Worm (Caenorhabditis elegans) whole organism, late embryonic: Measurements from ENCODE around the gene ribo-1.

ENCODE experiments used
- K09A11.1 ChIP-seq: sonication (generic microtip); optimal IDR thresholded peaks from 2 replicates; lab custom pipeline; 2017; ENCODE audit warnings: antibody characterized with exemption, mild to moderate bottlenecking, missing genetic modification characterization, missing compliant biosample characterization; ENCODE audit not compliant: insufficient read depth
- Y22D7AL.16 ChIP-seq: sonication (generic microtip); optimal IDR thresholded peaks from 2 replicates; lab custom pipeline; 2016; ENCODE audit warnings: missing genetic modification characterization, missing compliant biosample characterization
- ceh-14 ChIP-seq: sonication (generic microtip); optimal IDR thresholded peaks from 2 replicates; lab custom pipeline; 2016; ENCODE audit warnings: missing genotype, missing genetic modification characterization, missing compliant biosample characterization
- ceh-18 ChIP-seq: sonication (generic microtip); optimal IDR thresholded peaks from 2 replicates; lab custom pipeline; 2016; ENCODE audit warnings: missing genetic modification characterization, missing compliant biosample characterization
- ceh-19 ChIP-seq: fragments of 200-800 bp; sonication (Bioruptor generic); optimal IDR thresholded peaks from 2 replicates; lab custom pipeline; 2018; ENCODE audit warnings: mild to moderate bottlenecking, missing genetic modification characterization, missing compliant biosample characterization
- ceh-22 ChIP-seq: sonication (generic microtip); optimal IDR thresholded peaks from 2 replicates; lab custom pipeline; 2017; ENCODE audit warnings: missing biosample characterization, missing genetic modification characterization
- ceh-30 ChIP-seq: fragments of 150-350 bp; optimal IDR thresholded peaks from 2 replicates; lab custom pipeline; 2014; ENCODE audit warnings: missing biosample characterization, missing genetic modification characterization
- ceh-31 ChIP-seq: sonication (generic microtip); optimal IDR thresholded peaks from 2 replicates; lab custom pipeline; 2016; ENCODE audit warnings: missing genetic modification characterization, missing compliant biosample characterization
- ceh-34 ChIP-seq: sonication (generic microtip); optimal IDR thresholded peaks from 2 replicates; lab custom pipeline; 2016; ENCODE audit warnings: mild to moderate bottlenecking, missing genetic modification characterization, missing compliant biosample characterization
- ceh-45 ChIP-seq: fragments of 200-800 bp; sonication (Bioruptor generic); IDR thresholded peaks from 2 replicates; pipeline ENCODE4 v1.3.6; 2022; ENCODE audit warnings: missing genetic modification reagents, missing genetic modification characterization, missing compliant biosample characterization
- ceh-48 ChIP-seq: sonication (generic microtip); optimal IDR thresholded peaks from 2 replicates; lab custom pipeline; 2016; ENCODE audit warnings: missing genetic modification characterization, inconsistent platforms, missing compliant biosample characterization
- che-1 ChIP-seq: sonication (generic microtip); optimal IDR thresholded peaks from 2 replicates; lab custom pipeline; 2016; ENCODE audit warnings: mild to moderate bottlenecking, missing genetic modification characterization, missing compliant biosample characterization
- dmd-4 ChIP-seq: sonication (generic microtip); optimal IDR thresholded peaks from 2 replicates; lab custom pipeline; 2016; ENCODE audit warnings: borderline replicate concordance, missing genetic modification characterization, missing compliant biosample characterization
- dve-1 ChIP-seq: sonication (generic microtip); optimal IDR thresholded peaks from 2 replicates; lab custom pipeline; 2017; ENCODE audit warnings: antibody characterized with exemption, mild to moderate bottlenecking, missing genetic modification characterization, missing compliant biosample characterization
- elt-4 ChIP-seq: sonication (generic microtip); optimal IDR thresholded peaks from 2 replicates; lab custom pipeline; 2016; ENCODE audit warnings: missing genetic modification characterization, missing compliant biosample characterization
- ets-4 ChIP-seq: sonication (generic microtip); optimal IDR thresholded peaks from 2 replicates; lab custom pipeline; 2016; ENCODE audit warnings: missing genetic modification characterization, missing compliant biosample characterization
- eyg-1 ChIP-seq: sonication (generic microtip); optimal IDR thresholded peaks from 2 replicates; lab custom pipeline; 2016; ENCODE audit warnings: missing genotype, missing genetic modification characterization, missing compliant biosample characterization
- fax-1 ChIP-seq: sonication (generic microtip); optimal IDR thresholded peaks from 2 replicates; lab custom pipeline; 2016; ENCODE audit warnings: missing genotype, missing genetic modification characterization, missing compliant biosample characterization
- hlh-6 ChIP-seq: sonication (generic microtip); optimal IDR thresholded peaks from 2 replicates; lab custom pipeline; 2016; ENCODE audit warnings: missing genotype, missing genetic modification characterization, missing compliant biosample characterization
- hlh-8 ChIP-seq: sonication (generic microtip); optimal IDR thresholded peaks from 2 replicates; lab custom pipeline; 2016; ENCODE audit warnings: missing genotype, missing genetic modification characterization, missing compliant biosample characterization
- lin-11 ChIP-seq: fragments of 200-800 bp; sonication (Bioruptor generic); optimal IDR thresholded peaks from 2 replicates; lab custom pipeline; 2018; ENCODE audit warnings: mild to moderate bottlenecking, missing genetic modification characterization, missing compliant biosample characterization
- mec-3 ChIP-seq: sonication (generic microtip); optimal IDR thresholded peaks from 2 replicates; lab custom pipeline; 2016; ENCODE audit warnings: borderline replicate concordance, missing genetic modification characterization, missing compliant biosample characterization
- nfya-1 ChIP-seq: sonication (generic microtip); optimal IDR thresholded peaks from 2 replicates; lab custom pipeline; 2017; ENCODE audit warnings: missing genetic modification characterization, mild to moderate bottlenecking, missing compliant biosample characterization, antibody characterized with exemption, moderate library complexity
- nhr-11 ChIP-seq: fragments of 150-350 bp; optimal IDR thresholded peaks from 2 replicates; lab custom pipeline; 2014; ENCODE audit warnings: missing biosample characterization, missing genetic modification characterization
- nhr-232 ChIP-seq: sonication (generic microtip); optimal IDR thresholded peaks from 2 replicates; lab custom pipeline; 2016; ENCODE audit warnings: missing genetic modification characterization, missing compliant biosample characterization
- npax-4 ChIP-seq: sonication (generic microtip); optimal IDR thresholded peaks from 2 replicates; lab custom pipeline; 2016; ENCODE audit warnings: missing genetic modification characterization, missing compliant biosample characterization
- pag-3 ChIP-seq: sonication (generic microtip); optimal IDR thresholded peaks from 2 replicates; lab custom pipeline; 2016; ENCODE audit warnings: missing compliant biosample characterization, missing genetic modification characterization, borderline replicate concordance
- pha-2 ChIP-seq: sonication (generic microtip); optimal IDR thresholded peaks from 2 replicates; lab custom pipeline; 2017; ENCODE audit warnings: mild to moderate bottlenecking, missing genetic modification characterization, missing compliant biosample characterization
- pqm-1 ChIP-seq: sonication (generic microtip); optimal IDR thresholded peaks from 2 replicates; lab custom pipeline; 2016; ENCODE audit warnings: missing genetic modification characterization, missing compliant biosample characterization
- rnt-1 ChIP-seq: sonication (generic microtip); optimal IDR thresholded peaks from 2 replicates; lab custom pipeline; 2016; ENCODE audit warnings: missing genetic modification characterization, missing compliant biosample characterization
- sdc-2 ChIP-seq: sonication (generic microtip); optimal IDR thresholded peaks from 2 replicates; lab custom pipeline; 2016; ENCODE audit warnings: missing genotype, missing genetic modification characterization, missing compliant biosample characterization
- tbx-7 ChIP-seq: sonication (generic microtip); optimal IDR thresholded peaks from 2 replicates; lab custom pipeline; 2016; ENCODE audit warnings: missing genotype, missing genetic modification characterization, missing compliant biosample characterization
- unc-3 ChIP-seq, 2 experiments: fragments of 200-800 bp in 1 of 2; sonication (Bioruptor generic) in 1 of 2; sonication (generic microtip) in 1 of 2; conservative IDR thresholded peaks in 1 of 2; optimal IDR thresholded peaks in 1 of 2; 2 replicates each; pipeline versions ENCODE4 v1.3.6 to Lab custom; 2016 to 2022; ENCODE audit warnings: missing compliant biosample characterization in 2 of 2, missing genetic modification characterization in 2 of 2, missing genetic modification reagents in 1 of 2
- ztf-16 ChIP-seq: sonication (generic microtip); optimal IDR thresholded peaks from 2 replicates; lab custom pipeline; 2017; ENCODE audit warnings: missing genetic modification characterization, missing compliant biosample characterization

The ribo-1 gene

ce11 chrIV:6909863-6910733 lies at the start of gene ribo-1, which contains the start of gene rpn-1:
TSS of gene ribo-1 (plus strand) at chrIV:6910683.
TSS of gene rpn-1 (minus strand) at chrIV:6909913.
- TF ChIP-seq pha-2 (tag; lab: Kevin White, UChicago) = no peak
- no peak for TF ChIP-seq rnt-1 (tag; lab: Kevin White, UChicago)
- TF ChIP-seq nhr-11 = no peak
- no peak for TF ChIP-seq pqm-1 (tag; lab: Kevin White, UChicago)
- TF ChIP-seq ztf-16 = no peak
- TF ChIP-seq eyg-1 = no peak
- no peak for TF ChIP-seq unc-3 (GFP tag; conservative IDR thresholded peaks at IDR 0.05; lab: Robert Waterston, UW)
- no peak for TF ChIP-seq unc-3 (tag; optimal IDR thresholded peaks at IDR 0.05; lab: Kevin White, UChicago)
- TF ChIP-seq ceh-18 (tag; lab: Kevin White, UChicago) = no peak
- no peak for TF ChIP-seq npax-4 (tag; lab: Kevin White, UChicago)
- no peak for TF ChIP-seq ceh-45 (GFP tag; lab: Robert Waterston, UW)
- TF ChIP-seq sdc-2 (tag; lab: Kevin White, UChicago) = no peak
- TF ChIP-seq ets-4 (tag; lab: Kevin White, UChicago) = no peak
- no peak for TF ChIP-seq dmd-4 (tag; lab: Kevin White, UChicago)

- TF ChIP-seq che-1 (tag; lab: Kevin White, UChicago) (no peak), elt-4 (no peak), lin-11 (tag; lab: Kevin White, UChicago) (no peak), pag-3 (tag; lab: Kevin White, UChicago) (no peak), Y22D7AL.16 (tag; lab: Kevin White, UChicago) (no peak), ceh-31 (tag; lab: Kevin White, UChicago) (no peak), hlh-6 (no peak), nfya-1 (tag; lab: Kevin White, UChicago) (no peak), ceh-19 (GFP tag; lab: Kevin White, UChicago) (no peak), hlh-8 (no peak), nhr-232 (tag; lab: Kevin White, UChicago) (no peak), tbx-7 (tag; lab: Kevin White, UChicago) (no peak), K09A11.1 (tag; lab: Kevin White, UChicago) (no peak), dmd-4 (tag; lab: Kevin White, UChicago) (no peak)
- TF ChIP-seq, all 69 proteins: peak for 0
Measured at ce11 chrIV:6867791-6868190, 42.7 kb upstream of the ribo-1 start, which contains the start of gene srx-20. TSS of gene srx-20 (plus strand) at chrIV:6868091.

ce11 chrIV:6872958-6873357 lies 37.5 kb upstream of the ribo-1 start, which contains the start of gene srx-19:
TSS of gene srx-19 (plus strand) at chrIV:6873258.
- TF ChIP-seq fax-1 (tag; lab: Kevin White, UChicago) = no peak
- TF ChIP-seq ceh-19 (GFP tag; lab: Kevin White, UChicago) = no peak
- TF ChIP-seq rnt-1 (tag; lab: Kevin White, UChicago) = no peak
- TF ChIP-seq, all 69 proteins: peak for 0

DNA sequence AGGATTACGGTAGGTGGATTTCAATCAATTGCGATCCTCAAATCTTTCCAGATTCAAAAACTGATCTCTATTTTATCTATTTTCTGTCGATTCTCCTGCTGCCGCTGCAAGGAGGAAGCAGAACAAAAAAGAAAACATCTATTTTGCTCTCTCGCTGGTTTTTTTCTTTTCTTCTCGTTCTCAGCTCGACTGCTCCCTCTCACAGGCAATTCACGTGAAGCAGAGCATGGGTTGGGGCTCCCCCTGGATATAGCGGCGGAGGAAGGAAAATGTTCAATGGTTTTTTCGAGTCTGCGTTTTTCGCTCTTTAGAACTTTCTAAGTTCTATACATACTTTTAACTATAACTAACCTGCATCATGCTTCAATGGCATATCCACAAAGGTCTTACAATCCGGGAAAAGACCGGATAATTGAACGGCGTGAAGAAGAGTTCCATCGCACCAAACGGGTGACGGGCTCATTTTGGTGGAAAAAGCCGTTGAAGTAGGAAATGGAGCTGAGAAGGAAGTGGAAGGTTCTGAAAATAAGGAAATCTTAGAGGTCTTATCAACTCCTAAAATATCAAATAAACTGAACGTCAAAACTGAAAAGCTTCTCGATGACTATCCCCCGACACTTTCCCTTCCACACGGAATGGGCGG lies 31.4 kb upstream of the ribo-1 start:
- TF ChIP-seq dve-1 (tag; lab: Kevin White, UChicago) = no peak
- peak; percentile 64 for TF ChIP-seq ceh-18 (tag; lab: Kevin White, UChicago)

- no peak for TF ChIP-seq mec-3 (tag; lab: Kevin White, UChicago)
- TF ChIP-seq lin-11 (tag; lab: Kevin White, UChicago) = no peak
- TF ChIP-seq dmd-4 (tag; lab: Kevin White, UChicago) = no peak
- TF ChIP-seq ceh-14 (tag; lab: Kevin White, UChicago) = no peak
- TF ChIP-seq ceh-48 (tag; lab: Kevin White, UChicago) = no peak
- no peak for TF ChIP-seq ceh-31 (tag; lab: Kevin White, UChicago)
- no peak for TF ChIP-seq ceh-30 (tag; lab: Kevin White, UChicago)
- no peak for TF ChIP-seq ceh-34 (tag; lab: Kevin White, UChicago)
- no peak for TF ChIP-seq ceh-22 (tag; lab: Kevin White, UChicago)
- no peak for TF ChIP-seq tbx-7 (tag; lab: Kevin White, UChicago)
Measured at ce11 chrIV:6879666-6880210, 30.7 kb upstream of the ribo-1 start.
